Worm (Caenorhabditis elegans) whole organism, mixed stage, embryonic: ENCODE results near the gene lgmn-1.

Experiments used
- M03D4.4 ChIP-seq: sonication (generic microtip); optimal IDR thresholded peaks from 2 replicates; lab custom pipeline; 2017; ENCODE audit warnings: mild to moderate bottlenecking, missing genetic modification characterization, missing compliant biosample characterization
- bed-3 ChIP-seq: fragments of 200-800 bp; sonication (Bioruptor generic); optimal IDR thresholded peaks from 3 replicates; lab custom pipeline; 2018; ENCODE audit warnings: mild to moderate bottlenecking, missing genetic modification characterization, moderate library complexity, missing compliant biosample characterization
- blmp-1 ChIP-seq: fragments of 150-350 bp; optimal IDR thresholded peaks from 2 replicates; lab custom pipeline; 2014; ENCODE audit warnings: missing biosample characterization, missing genetic modification characterization
- ceh-39 ChIP-seq: fragments of 150-350 bp; optimal IDR thresholded peaks from 2 replicates; lab custom pipeline; 2014; ENCODE audit warnings: missing biosample characterization, missing genetic modification characterization
- ceh-43 ChIP-seq: fragments of 200-800 bp; sonication (Bioruptor generic); optimal IDR thresholded peaks from 2 replicates; lab custom pipeline; 2018; ENCODE audit warnings: mild to moderate bottlenecking, missing genetic modification characterization, moderate library complexity, missing compliant biosample characterization
- ceh-83 ChIP-seq: fragments of 200-800 bp; sonication (Bioruptor generic); optimal IDR thresholded peaks from 2 replicates; lab custom pipeline; 2018; ENCODE audit warnings: mild to moderate bottlenecking, missing genetic modification characterization, missing compliant biosample characterization
- ces-1 ChIP-seq: fragments of 150-350 bp; optimal IDR thresholded peaks from 2 replicates; lab custom pipeline; 2014; ENCODE audit warnings: missing biosample characterization, missing genetic modification reagents, missing genetic modification characterization
- cnd-1 ChIP-seq: fragments of 200-800 bp; sonication (Bioruptor generic); optimal IDR thresholded peaks from 2 replicates; lab custom pipeline; 2018; ENCODE audit warnings: mild to moderate bottlenecking, missing genetic modification characterization, missing compliant biosample characterization
- drap-1 ChIP-seq: fragments of 200-800 bp; sonication (Bioruptor generic); optimal IDR thresholded peaks from 3 replicates; lab custom pipeline; 2018; ENCODE audit warnings: mild to moderate bottlenecking, missing genetic modification characterization, missing compliant biosample characterization
- elt-1 ChIP-seq: sonication (generic microtip); optimal IDR thresholded peaks from 2 replicates; lab custom pipeline; 2017; ENCODE audit warnings: missing genetic modification characterization, mild to moderate bottlenecking, missing compliant biosample characterization, antibody characterized with exemption, moderate library complexity, borderline replicate concordance; ENCODE audit not compliant: insufficient read depth
- elt-3 ChIP-seq: fragments of 150-350 bp; optimal IDR thresholded peaks from 2 replicates; lab custom pipeline; 2014; ENCODE audit warnings: missing biosample characterization, missing genetic modification characterization
- flh-1 ChIP-seq: fragments of 200-800 bp; sonication (Bioruptor generic); optimal IDR thresholded peaks from 2 replicates; lab custom pipeline; 2018; ENCODE audit warnings: mild to moderate bottlenecking, missing genetic modification characterization, moderate library complexity, missing compliant biosample characterization
- ham-2 ChIP-seq: fragments of 200-800 bp; sonication (Bioruptor generic); optimal IDR thresholded peaks from 2 replicates; lab custom pipeline; 2018; ENCODE audit warnings: mild to moderate bottlenecking, missing genetic modification characterization, missing compliant biosample characterization
- lin-13 ChIP-seq: fragments of 150-350 bp; optimal IDR thresholded peaks from 2 replicates; lab custom pipeline; 2014; ENCODE audit warnings: missing biosample characterization, missing genetic modification characterization
- lsy-2 ChIP-seq: fragments of 150-350 bp; optimal IDR thresholded peaks from 2 replicates; lab custom pipeline; 2014; ENCODE audit warnings: missing biosample characterization, missing genetic modification characterization
- mab-5 ChIP-seq: fragments of 150-350 bp; optimal IDR thresholded peaks from 2 replicates; lab custom pipeline; 2014; ENCODE audit warnings: missing biosample characterization, missing genetic modification characterization
- mep-1 ChIP-seq: fragments of 150-350 bp; optimal IDR thresholded peaks from 2 replicates; lab custom pipeline; 2017; ENCODE audit warnings: missing biosample characterization, missing genetic modification reagents, missing genetic modification characterization, inconsistent platforms
- mls-2 ChIP-seq: sonication (generic microtip); optimal IDR thresholded peaks from 2 replicates; lab custom pipeline; 2016; ENCODE audit warnings: mild to moderate bottlenecking, missing genetic modification characterization, moderate library complexity, missing compliant biosample characterization
- nhr-12 ChIP-seq: fragments of 150-350 bp; optimal IDR thresholded peaks from 2 replicates; lab custom pipeline; 2014; ENCODE audit warnings: missing biosample characterization, missing genetic modification characterization
- nhr-2 ChIP-seq: fragments of 150-350 bp; optimal IDR thresholded peaks from 2 replicates; lab custom pipeline; 2014; ENCODE audit warnings: missing biosample characterization, missing genetic modification characterization
- nhr-237 ChIP-seq: fragments of 150-350 bp; optimal IDR thresholded peaks from 2 replicates; lab custom pipeline; 2014; ENCODE audit warnings: missing biosample characterization, missing genetic modification characterization
- nhr-28 ChIP-seq: fragments of 150-350 bp; optimal IDR thresholded peaks from 2 replicates; lab custom pipeline; 2014; ENCODE audit warnings: missing biosample characterization, missing genetic modification characterization
- nhr-76 ChIP-seq: sonication (generic microtip); optimal IDR thresholded peaks from 2 replicates; lab custom pipeline; 2017; ENCODE audit warnings: missing biosample characterization, missing genetic modification characterization
- pha-4 ChIP-seq: fragments of 150-350 bp; optimal IDR thresholded peaks from 2 replicates; lab custom pipeline; 2018; ENCODE audit warnings: missing biosample characterization, missing genetic modification reagents, missing genetic modification characterization
- sem-2 ChIP-seq: fragments of 200-800 bp; sonication (Bioruptor generic); optimal IDR thresholded peaks from 2 replicates; lab custom pipeline; 2018; ENCODE audit warnings: mild to moderate bottlenecking, missing genetic modification characterization, missing compliant biosample characterization
- sptf-1 ChIP-seq: sonication (generic microtip); optimal IDR thresholded peaks from 2 replicates; lab custom pipeline; 2017; ENCODE audit warnings: mild to moderate bottlenecking, missing genetic modification characterization, moderate library complexity, missing compliant biosample characterization
- unc-120 ChIP-seq: sonication (generic microtip); optimal IDR thresholded peaks from 2 replicates; lab custom pipeline; 2017; ENCODE audit warnings: missing genetic modification characterization, missing compliant biosample characterization; ENCODE audit not compliant: poor library complexity, severe bottlenecking
- unc-39 ChIP-seq: fragments of 150-350 bp; optimal IDR thresholded peaks from 2 replicates; lab custom pipeline; 2014; ENCODE audit warnings: missing biosample characterization, missing genetic modification characterization
- unc-62 ChIP-seq: fragments of 150-350 bp; optimal IDR thresholded peaks from 2 replicates; lab custom pipeline; 2014; ENCODE audit warnings: missing biosample characterization, missing genetic modification reagents, missing genetic modification characterization
- zip-8 ChIP-seq: fragments of 150-350 bp; optimal IDR thresholded peaks from 2 replicates; lab custom pipeline; 2014; ENCODE audit warnings: missing biosample characterization, missing genetic modification characterization
- ztf-11 ChIP-seq: fragments of 150-350 bp; optimal IDR thresholded peaks from 2 replicates; lab custom pipeline; 2014; ENCODE audit warnings: missing biosample characterization, missing genetic modification characterization

Gene lgmn-1

ce11 chrV:12537505-12537904, 24.6 kb downstream of the lgmn-1 start:
- TF ChIP-seq ztf-11 (no peak), lin-13 (tag; lab: Kevin White, UChicago) (no peak), unc-62 (GFP tag; lab: Kevin White, UChicago) (no peak), sem-2 (GFP tag; lab: Kevin White, UChicago) (no peak), unc-39 (tag; lab: Kevin White, UChicago) (no peak), nhr-76 (no peak), nhr-12 (tag; lab: Kevin White, UChicago) (no peak), mls-2 (tag; lab: Kevin White, UChicago) (no peak), pha-4 (tag; lab: Kevin White, UChicago) (no peak), ceh-39 (tag; lab: Kevin White, UChicago) (no peak), elt-3 (no peak), flh-1 (GFP tag; lab: Kevin White, UChicago) (no peak), M03D4.4 (tag; lab: Kevin White, UChicago) (no peak), lsy-2 (no peak), unc-120 (tag; lab: Kevin White, UChicago) (no peak)

DNA sequence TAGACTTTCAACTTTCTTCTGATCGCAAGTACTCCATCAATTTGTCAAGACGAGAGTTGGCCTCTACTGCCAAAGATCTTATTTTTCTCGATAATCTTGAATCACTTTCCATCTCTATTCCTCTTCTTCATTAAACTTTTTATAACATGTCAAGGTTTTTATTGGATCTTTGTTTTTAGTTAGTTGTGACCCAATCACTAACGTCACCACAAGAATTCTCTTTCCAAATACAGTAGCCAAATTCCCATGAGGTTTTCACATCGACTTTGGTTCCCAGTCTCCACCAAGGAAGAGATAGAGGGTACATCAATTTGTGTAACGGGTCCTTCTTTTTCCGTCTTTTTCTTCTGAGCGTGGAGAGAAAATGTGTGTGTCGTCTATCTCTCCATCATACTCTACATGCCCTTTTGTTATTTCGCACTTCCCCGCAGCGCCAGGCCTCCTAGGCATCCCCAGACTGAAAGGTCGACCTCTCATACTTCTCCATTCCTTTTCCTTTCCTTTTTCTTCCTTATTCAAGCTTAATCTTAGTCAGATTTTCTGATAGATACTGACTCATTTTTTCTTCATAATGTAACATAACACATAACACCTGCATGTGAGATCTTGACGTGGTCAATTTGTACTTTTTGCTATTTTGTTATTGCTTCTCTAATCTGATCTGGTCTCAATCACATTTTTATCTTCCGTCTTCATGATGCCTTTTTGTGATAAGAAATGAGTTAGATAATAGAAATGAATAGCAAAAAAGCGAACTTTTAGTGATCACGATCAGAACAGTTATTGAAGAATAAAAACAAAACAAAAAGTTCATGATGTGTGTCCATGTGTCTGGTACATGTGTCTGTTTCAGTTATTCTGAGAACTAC, 26.4 kb downstream of the lgmn-1 start:
- TF ChIP-seq ces-1 (GFP tag; lab: Kevin White, UChicago) (peak; percentile 3), mab-5 (no peak)

- TF ChIP-seq mep-1 (tag; lab: Kevin White, UChicago) (no peak), elt-1 (tag; lab: Kevin White, UChicago) (no peak), ham-2 (GFP tag; lab: Kevin White, UChicago) (no peak), unc-120 (tag; lab: Kevin White, UChicago) (no peak), blmp-1 (tag; lab: Kevin White, UChicago) (no peak)
- TF ChIP-seq, all 35 proteins: peak for 0
Observed at ce11 chrV:12540018-12540417, 27.2 kb downstream of the lgmn-1 start.

DNA sequence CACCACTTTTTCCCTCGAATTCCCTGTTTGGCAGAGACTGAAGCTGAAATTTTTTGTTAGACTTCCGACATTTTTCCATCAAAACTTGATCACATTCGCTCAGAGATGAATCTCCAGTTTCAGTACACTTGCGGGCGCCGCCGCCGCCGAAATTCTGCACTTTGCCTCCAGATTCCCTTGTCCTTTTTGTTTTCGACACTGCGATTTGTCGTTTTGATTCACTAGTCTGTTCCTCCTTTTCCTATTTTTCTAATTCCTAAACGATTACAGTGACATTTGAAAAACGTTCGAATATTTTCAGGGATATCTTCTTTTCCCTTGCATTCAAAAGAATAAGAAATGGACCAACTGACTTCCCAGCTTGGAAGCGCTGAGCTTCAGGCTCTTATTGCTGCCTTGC, 27.9 kb downstream of the lgmn-1 start, which contains the start of gene F45D3.2:
Gene F45D3.2, plus strand, starts transcription at position 301 of the 400 bp plus-strand sequence.
- no peak for TF ChIP-seq ceh-43 (GFP tag; lab: Kevin White, UChicago)
- no peak for TF ChIP-seq cnd-1
- TF ChIP-seq bed-3: no peak
- no peak for TF ChIP-seq lsy-2
- TF ChIP-seq ceh-83 (GFP tag; lab: Kevin White, UChicago): no peak
- no peak for TF ChIP-seq lin-13 (tag; lab: Kevin White, UChicago)
- no peak for TF ChIP-seq unc-62 (GFP tag; lab: Kevin White, UChicago)
- TF ChIP-seq drap-1: no peak
- no peak for TF ChIP-seq elt-1 (tag; lab: Kevin White, UChicago)
- TF ChIP-seq nhr-2 (tag; lab: Kevin White, UChicago): no peak
- TF ChIP-seq zip-8 (tag; lab: Kevin White, UChicago): no peak
- no peak for TF ChIP-seq nhr-237 (tag; lab: Kevin White, UChicago)
- TF ChIP-seq sptf-1 (tag; lab: Kevin White, UChicago): no peak
- no peak for TF ChIP-seq mep-1 (tag; lab: Kevin White, UChicago)

ce11 chrV:12541207-12541606, 28.4 kb downstream of the lgmn-1 start:
- TF ChIP-seq nhr-28 (tag; lab: Kevin White, UChicago) (no peak), ztf-11 (no peak), ceh-83 (GFP tag; lab: Kevin White, UChicago) (no peak), nhr-76 (no peak), zip-8 (tag; lab: Kevin White, UChicago) (no peak)
